Fruit fly (Drosophila melanogaster) whole organism, prepupa: ENCODE results near the gene CG7916.

Experiments
- CG15336 ChIP-seq: fragments of 200-800 bp; sonication (Bioruptor generic); IDR thresholded peaks from 2 replicates; pipeline ENCODE4 v1.3.6; 2022; ENCODE audit warnings: missing biosample characterization, missing genetic modification characterization
- CG31627 ChIP-seq: fragments of 200-800 bp; sonication (Bioruptor generic); optimal IDR thresholded peaks from 3 replicates; lab custom pipeline; 2016; ENCODE audit warnings: missing biosample characterization, missing genetic modification characterization
- CG3919 ChIP-seq: fragments of 200-800 bp; sonication (Bioruptor generic); optimal IDR thresholded peaks from 3 replicates; lab custom pipeline; 2016; ENCODE audit warnings: missing biosample characterization, missing genetic modification characterization
- CG6792 ChIP-seq: fragments of 200-800 bp; sonication (Bioruptor generic); optimal IDR thresholded peaks from 3 replicates; lab custom pipeline; 2016; ENCODE audit warnings: missing biosample characterization, missing genetic modification characterization
- CG8319 ChIP-seq: fragments of 200-800 bp; sonication (Bioruptor generic); optimal IDR thresholded peaks from 3 replicates; lab custom pipeline; 2016; ENCODE audit warnings: missing biosample characterization, missing genetic modification characterization
- Hr39 ChIP-seq: fragments of 200-800 bp; sonication (Bioruptor generic); optimal IDR thresholded peaks from 2 replicates; lab custom pipeline; 2016; ENCODE audit warnings: missing biosample characterization, missing genetic modification characterization

- no peak for TF ChIP-seq CG6792 (GFP tag; lab: Kevin White, UChicago)
- TF ChIP-seq CG3919 (GFP tag; lab: Kevin White, UChicago) = no peak
- TF ChIP-seq CG8319 (GFP tag; lab: Kevin White, UChicago) = no peak
- no peak for TF ChIP-seq CG15336 (GFP tag; lab: Robert Waterston, UW)
- no peak for TF ChIP-seq CG31627 (GFP tag; lab: Kevin White, UChicago)
- no peak for TF ChIP-seq Hr39
Observed at dm6 chr2L:13803805-13804560, 42.6 kb upstream of the CG7916 start.
